Fruit fly (Drosophila melanogaster) S2 (cell line): ENCODE results near the gene CG6656.

Experiments used
- CG8478 ChIP-seq: fragments of >200 bp; optimal IDR thresholded peaks from 2 replicates; lab custom pipeline; 2018
- CTCF ChIP-seq, 2 experiments: fragments of >200 bp; optimal IDR thresholded peaks; 2 replicates each; lab custom pipeline; 2018

The CG6656 gene

dm6 chr3R:21837069-21837977 is 37.8 kb upstream of the CG6656 start:
- no peak for TF ChIP-seq CTCF (optimal IDR thresholded peaks at IDR 0.05; lab: Kevin White, UChicago)
- no peak for TF ChIP-seq CG8478 (lab: Kevin White, UChicago)

dm6 chr3R:21838505-21838956 is 36.6 kb upstream of the CG6656 start:
- TF ChIP-seq CTCF (optimal IDR thresholded peaks at IDR 0.05; lab: Kevin White, UChicago) (no peak), CG8478 (lab: Kevin White, UChicago) (no peak)

- TF ChIP-seq CTCF (optimal IDR thresholded peaks at IDR 0.05; lab: Kevin White, UChicago) = no peak
- TF ChIP-seq CG8478 (lab: Kevin White, UChicago) = no peak
Observed at dm6 chr3R:21839636-21840035, 35.5 kb upstream of the CG6656 start.

dm6 chr3R:21840432-21840831 is 34.7 kb upstream of the CG6656 start:
- TF ChIP-seq CG8478 (lab: Kevin White, UChicago) (no peak), CTCF (optimal IDR thresholded peaks at IDR 0.05; lab: Kevin White, UChicago) (no peak)

- TF ChIP-seq CG8478 (lab: Kevin White, UChicago) = no peak
- no peak for TF ChIP-seq CTCF (optimal IDR thresholded peaks at IDR 0.05; lab: Kevin White, UChicago)
Observed at dm6 chr3R:21841474-21842376, 33.4 kb upstream of the CG6656 start.

dm6 chr3R:21843665-21844064 is 31.4 kb upstream of the CG6656 start, which contains the start of gene Gr93b:
TSS of gene Gr93b (minus strand) at chr3R:21843765.
- TF ChIP-seq CG8478 (lab: Kevin White, UChicago) (no peak), CTCF (optimal IDR thresholded peaks at IDR 0.05; lab: Kevin White, UChicago) (no peak)

- no peak for TF ChIP-seq CG8478 (lab: Kevin White, UChicago)
- no peak for TF ChIP-seq CTCF (optimal IDR thresholded peaks at IDR 0.05; lab: Kevin White, UChicago)
Observed at dm6 chr3R:21845165-21845564, 29.9 kb upstream of the CG6656 start, which contains the start of gene Gr93c. TSS of gene Gr93c (minus strand) at chr3R:21845265.

- no peak for TF ChIP-seq CTCF (optimal IDR thresholded peaks at IDR 0.05; lab: Kevin White, UChicago)
- TF ChIP-seq CG8478 (lab: Kevin White, UChicago) = no peak
Observed at dm6 chr3R:21846559-21846958, 28.5 kb upstream of the CG6656 start, which contains the start of gene Gr93d. TSS of gene Gr93d (minus strand) at chr3R:21846659.

- TF ChIP-seq CTCF (optimal IDR thresholded peaks at IDR 0.05; lab: Kevin White, UChicago) (no peak), CG8478 (lab: Kevin White, UChicago) (no peak)
Observed at dm6 chr3R:21847438-21847837, 27.7 kb upstream of the CG6656 start.

- TF ChIP-seq CG8478 (lab: Kevin White, UChicago) = no peak
- TF ChIP-seq CTCF (optimal IDR thresholded peaks at IDR 0.05; lab: Kevin White, UChicago) = no peak
Observed at dm6 chr3R:21848271-21848670, 26.8 kb upstream of the CG6656 start.

- TF ChIP-seq CTCF (optimal IDR thresholded peaks at IDR 0.05; lab: Kevin White, UChicago) = no peak
- TF ChIP-seq CG8478 (lab: Kevin White, UChicago) = no peak
Observed at dm6 chr3R:21848987-21849442, 26.1 kb upstream of the CG6656 start.

dm6 chr3R:21849988-21850460 is 25.1 kb upstream of the CG6656 start:
- TF ChIP-seq CG8478 (lab: Kevin White, UChicago) = no peak
- TF ChIP-seq CTCF (optimal IDR thresholded peaks at IDR 0.05; lab: Kevin White, UChicago) = peak in 1 of 2 experiments; percentile 6

dm6 chr3R:21851592-21852578 is 23.2 kb upstream of the CG6656 start:
- TF ChIP-seq CTCF (optimal IDR thresholded peaks at IDR 0.05; lab: Kevin White, UChicago) = no peak
- no peak for TF ChIP-seq CG8478 (lab: Kevin White, UChicago)
